Fruit fly (Drosophila melanogaster) whole organism, embryonic: Measurements from ENCODE around the gene ssp5.

Experiments
- CG10979 ChIP-seq: fragments of 200-800 bp; sonication (Bioruptor generic); optimal IDR thresholded peaks from 2 replicates; lab custom pipeline; 2018; ENCODE audit warnings: missing biosample characterization, mild to moderate bottlenecking, missing genetic modification characterization, moderate library complexity
- CG11696 ChIP-seq: fragments of 200-800 bp; sonication (Bioruptor generic); IDR thresholded peaks from 2 replicates; pipeline ENCODE4 v1.3.6; 2022; ENCODE audit warnings: missing biosample characterization, missing genetic modification characterization
- CG13287 ChIP-seq: fragments of 200-800 bp; sonication (Bioruptor generic); IDR thresholded peaks from 2 replicates; pipeline ENCODE4 v1.3.6; 2022; ENCODE audit warnings: missing biosample characterization, missing genetic modification characterization; ENCODE audit not compliant: partially characterized antibody
- CG13894 ChIP-seq: fragments of 200-800 bp; sonication (Bioruptor generic); optimal IDR thresholded peaks from 3 replicates; lab custom pipeline; 2018; ENCODE audit warnings: missing biosample characterization, mild to moderate bottlenecking, missing genetic modification characterization, moderate library complexity
- CG15601 ChIP-seq: fragments of 200-800 bp; sonication (Bioruptor generic); optimal IDR thresholded peaks from 3 replicates; lab custom pipeline; 2019; ENCODE audit warnings: missing biosample characterization, mild to moderate bottlenecking, missing genetic modification characterization, moderate library complexity
- CG17186 ChIP-seq: fragments of 200-800 bp; sonication (Bioruptor generic); optimal IDR thresholded peaks from 3 replicates; lab custom pipeline; 2017; ENCODE audit warnings: missing biosample characterization, missing genetic modification reagents, missing genetic modification characterization
- CG17385 ChIP-seq: fragments of 200-800 bp; sonication (Bioruptor generic); optimal IDR thresholded peaks from 3 replicates; lab custom pipeline; 2018; ENCODE audit warnings: missing biosample characterization, mild to moderate bottlenecking, missing genetic modification characterization
- CG18764 ChIP-seq: fragments of 200-800 bp; sonication (Bioruptor generic); optimal IDR thresholded peaks from 3 replicates; lab custom pipeline; 2016; ENCODE audit warnings: missing biosample characterization, missing genetic modification characterization
- CG2678 ChIP-seq: fragments of 200-800 bp; sonication (Bioruptor generic); optimal IDR thresholded peaks from 3 replicates; lab custom pipeline; 2019; ENCODE audit warnings: missing biosample characterization, mild to moderate bottlenecking, missing genetic modification characterization, moderate library complexity
- CG31388 ChIP-seq: fragments of 200-800 bp; sonication (Bioruptor generic); optimal IDR thresholded peaks from 2 replicates; lab custom pipeline; 2016; ENCODE audit warnings: missing biosample characterization, missing genetic modification characterization
- CG3281 ChIP-seq: fragments of 200-800 bp; sonication (Bioruptor generic); optimal IDR thresholded peaks from 3 replicates; lab custom pipeline; 2017; ENCODE audit warnings: missing biosample characterization, mild to moderate bottlenecking, missing genetic modification characterization
- CG33213 ChIP-seq: fragments of 200-800 bp; sonication (Bioruptor generic); optimal IDR thresholded peaks from 3 replicates; lab custom pipeline; 2016; ENCODE audit warnings: missing biosample characterization, missing genetic modification characterization
- CG3995 ChIP-seq: fragments of 200-800 bp; sonication (Bioruptor generic); optimal IDR thresholded peaks from 3 replicates; lab custom pipeline; 2016; ENCODE audit warnings: missing biosample characterization, missing genetic modification characterization
- CG5180 ChIP-seq: fragments of 200-800 bp; sonication (Bioruptor generic); optimal IDR thresholded peaks from 3 replicates; lab custom pipeline; 2017; ENCODE audit warnings: missing biosample characterization, missing genetic modification characterization, mild to moderate bottlenecking, moderate library complexity, missing genetic modification reagents
- CG5245 ChIP-seq: fragments of 200-800 bp; sonication (Bioruptor generic); optimal IDR thresholded peaks from 3 replicates; lab custom pipeline; 2016; ENCODE audit warnings: missing biosample characterization, missing genetic modification characterization
- CG7839 ChIP-seq: fragments of 200-800 bp; sonication (Bioruptor generic); optimal IDR thresholded peaks from 3 replicates; lab custom pipeline; 2018; ENCODE audit warnings: missing biosample characterization, mild to moderate bottlenecking, missing genetic modification characterization, moderate library complexity
- CG8089 ChIP-seq: fragments of 200-800 bp; sonication (Bioruptor generic); optimal IDR thresholded peaks from 3 replicates; lab custom pipeline; 2016; ENCODE audit warnings: missing biosample characterization, missing genetic modification characterization
- CG8765 ChIP-seq: fragments of 200-800 bp; sonication (Bioruptor generic); IDR thresholded peaks from 2 replicates; pipeline ENCODE4 v1.3.6; 2022; ENCODE audit warnings: missing biosample characterization, missing genetic modification characterization
- CG9727 ChIP-seq: fragments of 200-800 bp; sonication (Bioruptor generic); optimal IDR thresholded peaks from 3 replicates; lab custom pipeline; 2017; ENCODE audit warnings: missing biosample characterization, mild to moderate bottlenecking, missing genetic modification characterization
- CG9932 ChIP-seq: fragments of 200-800 bp; sonication (Bioruptor generic); IDR thresholded peaks from 2 replicates; pipeline ENCODE4 v1.3.6; 2022; ENCODE audit warnings: missing biosample characterization, missing genetic modification characterization
- Chrac-16 ChIP-seq: fragments of 200-800 bp; sonication (Bioruptor generic); optimal IDR thresholded peaks from 3 replicates; lab custom pipeline; 2016; ENCODE audit warnings: missing biosample characterization, missing genetic modification characterization
- D19A ChIP-seq: fragments of 200-800 bp; optimal IDR thresholded peaks from 3 replicates; lab custom pipeline; 2019; ENCODE audit warnings: missing biosample characterization, mild to moderate bottlenecking, missing genetic modification characterization, moderate library complexity
- Dip2 ChIP-seq: fragments of 200-800 bp; sonication (Bioruptor generic); IDR thresholded peaks from 2 replicates; pipeline ENCODE4 v1.3.6; 2022; ENCODE audit warnings: missing biosample characterization, missing genetic modification characterization
- HLH54F ChIP-seq: fragments of 200-800 bp; sonication (Bioruptor generic); optimal IDR thresholded peaks from 3 replicates; lab custom pipeline; 2016; ENCODE audit warnings: missing biosample characterization, missing genetic modification characterization
- HLHmδ ChIP-seq: fragments of 200-800 bp; sonication (Bioruptor generic); optimal IDR thresholded peaks from 2 replicates; lab custom pipeline; 2018; ENCODE audit warnings: missing biosample characterization, mild to moderate bottlenecking, missing genetic modification characterization, moderate library complexity
- HmgZ ChIP-seq: fragments of 200-800 bp; sonication (Bioruptor generic); optimal IDR thresholded peaks from 2 replicates; lab custom pipeline; 2018; ENCODE audit warnings: missing biosample characterization, mild to moderate bottlenecking, missing genetic modification characterization
- Hmr ChIP-seq: fragments of 200-800 bp; sonication (Bioruptor generic); optimal IDR thresholded peaks from 3 replicates; lab custom pipeline; 2017; ENCODE audit warnings: mild to moderate bottlenecking, missing biosample characterization, missing genetic modification reagents, missing genetic modification characterization
- MTF-1 ChIP-seq: fragments of 200-800 bp; sonication (Bioruptor generic); optimal IDR thresholded peaks from 2 replicates; lab custom pipeline; 2018; ENCODE audit warnings: missing biosample characterization, mild to moderate bottlenecking, missing genetic modification characterization, borderline replicate concordance
- NfI ChIP-seq: fragments of 200-800 bp; sonication (Bioruptor generic); optimal IDR thresholded peaks from 3 replicates; lab custom pipeline; 2018; ENCODE audit warnings: missing biosample characterization, mild to moderate bottlenecking, missing genetic modification characterization, moderate library complexity
- Oaz ChIP-seq: fragments of 200-800 bp; sonication (Bioruptor generic); IDR thresholded peaks from 2 replicates; pipeline ENCODE4 v1.3.6; 2022; ENCODE audit warnings: missing biosample characterization, missing genetic modification characterization
- Poxn ChIP-seq: fragments of 200-800 bp; sonication (Bioruptor generic); IDR thresholded peaks from 2 replicates; pipeline ENCODE4 v1.3.6; 2022; ENCODE audit warnings: missing biosample characterization, missing genetic modification characterization
- Sox102F ChIP-seq: fragments of 200-800 bp; sonication (Bioruptor generic); optimal IDR thresholded peaks from 2 replicates; lab custom pipeline; 2018; ENCODE audit warnings: missing biosample characterization, mild to moderate bottlenecking, missing genetic modification characterization, moderate library complexity
- Ssrp ChIP-seq: fragments of 200-800 bp; sonication (Bioruptor generic); optimal IDR thresholded peaks from 2 replicates; lab custom pipeline; 2018; ENCODE audit warnings: missing biosample characterization, mild to moderate bottlenecking, missing genetic modification characterization, moderate library complexity
- cad ChIP-seq: fragments of >200 bp; optimal IDR thresholded peaks from 2 replicates; lab custom pipeline; 2017; ENCODE audit warnings: missing biosample characterization, missing genetic modification characterization
- ci ChIP-seq: fragments of 200-800 bp; sonication (Bioruptor generic); IDR thresholded peaks from 3 replicates; pipeline ENCODE4 v1.3.6; 2022; ENCODE audit warnings: missing biosample characterization, missing genetic modification characterization
- fd96Cb ChIP-seq: fragments of 200-800 bp; sonication (Bioruptor generic); optimal IDR thresholded peaks from 2 replicates; lab custom pipeline; 2018; ENCODE audit warnings: missing biosample characterization, mild to moderate bottlenecking, missing genetic modification characterization, moderate library complexity
- gsb ChIP-seq: fragments of 200-800 bp; sonication (Bioruptor generic); IDR thresholded peaks from 2 replicates; pipeline ENCODE4 v1.3.6; 2022; ENCODE audit warnings: missing biosample characterization, missing genetic modification characterization
- hth ChIP-seq: fragments of >200 bp; optimal IDR thresholded peaks from 2 replicates; lab custom pipeline; 2017; ENCODE audit warnings: inconsistent platforms
- ind ChIP-seq: fragments of 200-800 bp; sonication (Bioruptor generic); optimal IDR thresholded peaks from 3 replicates; lab custom pipeline; 2016; ENCODE audit warnings: missing biosample characterization, missing genetic modification characterization
- inv ChIP-seq: fragments of 200-800 bp; sonication (Bioruptor generic); IDR thresholded peaks from 2 replicates; pipeline ENCODE4 v1.3.6; 2022; ENCODE audit warnings: missing biosample characterization, missing genetic modification characterization; ENCODE audit not compliant: partially characterized antibody
- lmd ChIP-seq: fragments of 200-800 bp; sonication (Bioruptor generic); IDR thresholded peaks from 2 replicates; pipeline ENCODE4 v1.3.6; 2022; ENCODE audit warnings: missing biosample characterization, missing genetic modification characterization
- lola ChIP-seq, 3 experiments: fragments of >200 bp in 2 of 3; fragments of 200-800 bp in 1 of 3; sonication (Bioruptor generic) in 1 of 3; optimal IDR thresholded peaks; 2 replicates each; lab custom pipeline; 2017 to 2019; ENCODE audit warnings: missing biosample characterization in 3 of 3, missing genetic modification characterization in 3 of 3, mild to moderate bottlenecking in 1 of 3, moderate library complexity in 1 of 3
- mld ChIP-seq: fragments of 200-800 bp; sonication (Bioruptor generic); IDR thresholded peaks from 3 replicates; pipeline ENCODE4 v1.3.6; 2022; ENCODE audit warnings: missing biosample characterization, missing genetic modification characterization; ENCODE audit not compliant: partially characterized antibody
- odd ChIP-seq: fragments of 200-800 bp; sonication (Bioruptor generic); optimal IDR thresholded peaks from 2 replicates; lab custom pipeline; 2017; ENCODE audit warnings: missing biosample characterization, mild to moderate bottlenecking, missing genetic modification characterization
- pb ChIP-seq: fragments of 200-800 bp; sonication (Bioruptor generic); optimal IDR thresholded peaks from 3 replicates; lab custom pipeline; 2016; ENCODE audit warnings: missing biosample characterization, missing genetic modification characterization
- repo ChIP-seq: fragments of 200-800 bp; sonication (Bioruptor generic); optimal IDR thresholded peaks from 2 replicates; lab custom pipeline; 2016; ENCODE audit warnings: missing biosample characterization, missing genetic modification characterization
- row ChIP-seq: fragments of 200-800 bp; sonication (Bioruptor generic); IDR thresholded peaks from 3 replicates; pipeline ENCODE4 v1.3.6; 2022; ENCODE audit warnings: missing biosample characterization, missing genetic modification characterization
- scrt ChIP-seq: fragments of 200-800 bp; sonication (Bioruptor generic); optimal IDR thresholded peaks from 2 replicates; lab custom pipeline; 2018; ENCODE audit warnings: missing biosample characterization, mild to moderate bottlenecking, missing genetic modification characterization, moderate library complexity
- tna ChIP-seq: fragments of 200-800 bp; sonication (Bioruptor generic); IDR thresholded peaks from 2 replicates; pipeline ENCODE4 v1.3.6; 2022; ENCODE audit warnings: missing biosample characterization, missing genetic modification characterization; ENCODE audit not compliant: partially characterized antibody
- tup ChIP-seq: fragments of 200-800 bp; sonication (Bioruptor generic); optimal IDR thresholded peaks from 2 replicates; lab custom pipeline; 2016; ENCODE audit warnings: missing biosample characterization, mild to moderate bottlenecking, missing genetic modification characterization, moderate library complexity
- wor ChIP-seq: fragments of 200-800 bp; sonication (Bioruptor generic); IDR thresholded peaks from 2 replicates; pipeline ENCODE4 v1.3.6; 2022; ENCODE audit warnings: missing biosample characterization, missing genetic modification characterization

The ssp5 gene

DNA sequence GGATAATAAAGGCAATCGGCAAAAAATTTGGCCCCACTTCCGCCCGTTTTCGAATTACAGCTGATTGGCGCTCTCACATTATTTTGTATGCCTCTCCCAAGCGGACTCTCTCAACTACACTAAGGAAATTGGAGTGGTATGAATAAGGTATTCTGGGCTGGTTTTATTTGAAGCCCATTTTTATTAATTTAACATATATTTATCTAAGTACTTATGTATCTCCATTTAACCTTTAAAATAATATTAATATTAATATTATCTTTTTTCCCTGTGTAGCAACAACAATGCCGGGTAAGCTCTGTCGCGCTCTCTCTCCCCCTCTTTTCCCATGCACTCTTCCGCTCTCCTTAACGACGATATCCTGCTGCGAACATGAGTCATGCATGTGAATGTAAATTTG lies 46.0 kb downstream of the ssp5 start (continued):
- TF ChIP-seq row (GFP tag; lab: Robert Waterston, UW) (peak; percentile 91), repo (GFP tag; lab: Kevin White, UChicago) (no peak), inv (no peak), Sox102F (peak; percentile 85), CG8765 (GFP tag; lab: Robert Waterston, UW) (no peak; the same call in 1 of the 2 replicates), wor (GFP tag; lab: Robert Waterston, UW) (peak; percentile 62), HLH54F (GFP tag; lab: Kevin White, UChicago) (no peak), CG9727 (peak; percentile 70), pb (GFP tag; lab: Kevin White, UChicago) (no peak), fd96Cb (tag; lab: Kevin White, UChicago) (peak; percentile 70), CG13287 (no peak), hth (lab: Kevin White, UChicago) (no peak), Hmr (GFP tag; lab: Kevin White, UChicago) (peak; percentile 86), odd (GFP tag; lab: Kevin White, UChicago) (peak; percentile 49), lmd (GFP tag; lab: Robert Waterston, UW) (peak; percentile 82), tup (GFP tag; lab: Kevin White, UChicago) (no peak), CG3995 (GFP tag; lab: Kevin White, UChicago) (no peak), CG15601 (tag; lab: Kevin White, UChicago) (no peak), CG5180 (GFP tag; lab: Kevin White, UChicago) (peak; percentile 47), CG9932 (peak; percentile 79), D19A (tag; lab: Kevin White, UChicago) (no peak), scrt (GFP tag; lab: Kevin White, UChicago) (peak; percentile 69), Poxn (GFP tag; lab: Robert Waterston, UW) (peak; percentile 27; the same call in 1 of the 2 replicates), ci (GFP tag; lab: Robert Waterston, UW) (peak; percentile 91), CG3281 (GFP tag; lab: Kevin White, UChicago) (peak; percentile 83), lola (GFP tag; optimal IDR thresholded peaks at IDR 0.05; lab: Kevin White, UChicago) (no peak), CG33213 (GFP tag; lab: Kevin White, UChicago) (no peak), NfI (GFP tag; lab: Kevin White, UChicago) (peak; percentile 74), CG31388 (GFP tag; lab: Kevin White, UChicago) (no peak), CG18764 (GFP tag; lab: Kevin White, UChicago) (peak; percentile 17), tna (GFP tag; lab: Robert Waterston, UW) (no peak), ind (GFP tag; lab: Kevin White, UChicago) (peak; percentile 72), mld (GFP tag; lab: Robert Waterston, UW) (no peak), CG7839 (tag; lab: Kevin White, UChicago) (peak; percentile 86), CG13894 (peak; percentile 82), gsb (GFP tag; lab: Robert Waterston, UW) (peak; percentile 57), CG8089 (GFP tag; lab: Kevin White, UChicago) (no peak), Chrac-16 (GFP tag; lab: Kevin White, UChicago) (peak; percentile 20), HLHmδ (no peak), HmgZ (tag; lab: Kevin White, UChicago) (no peak), CG11696 (GFP tag; lab: Robert Waterston, UW) (peak; percentile 58), CG10979 (tag; lab: Kevin White, UChicago) (no peak), CG5245 (GFP tag; lab: Kevin White, UChicago) (peak; percentile 18), MTF-1 (GFP tag; lab: Kevin White, UChicago) (peak; percentile 42), CG17385 (GFP tag; lab: Kevin White, UChicago) (peak; percentile 72), cad (no peak), CG2678 (peak; percentile 90), Dip2 (no peak), Oaz (GFP tag; lab: Robert Waterston, UW) (peak; percentile 80), Ssrp (tag; lab: Kevin White, UChicago) (no peak), CG17186 (no peak)
